Fruit fly (Drosophila melanogaster): ENCODE results near the gene CG14556.

dm6 chr3R:26108424-26108823 is 18.0 kb upstream of the CG14556 start:
- TF ChIP-seq CG8478 (optimal IDR thresholded peaks at IDR 0.05) (no peak), CTCF (optimal IDR thresholded peaks at IDR 0.05) (no peak)

Data from S2 (cell line).